Fruit fly (Drosophila melanogaster): ENCODE results near the gene CG11109.
A peak's percentile ranks its signal among the peaks of the same experiment; 100 is the strongest.

CG11109 gene

DNA sequence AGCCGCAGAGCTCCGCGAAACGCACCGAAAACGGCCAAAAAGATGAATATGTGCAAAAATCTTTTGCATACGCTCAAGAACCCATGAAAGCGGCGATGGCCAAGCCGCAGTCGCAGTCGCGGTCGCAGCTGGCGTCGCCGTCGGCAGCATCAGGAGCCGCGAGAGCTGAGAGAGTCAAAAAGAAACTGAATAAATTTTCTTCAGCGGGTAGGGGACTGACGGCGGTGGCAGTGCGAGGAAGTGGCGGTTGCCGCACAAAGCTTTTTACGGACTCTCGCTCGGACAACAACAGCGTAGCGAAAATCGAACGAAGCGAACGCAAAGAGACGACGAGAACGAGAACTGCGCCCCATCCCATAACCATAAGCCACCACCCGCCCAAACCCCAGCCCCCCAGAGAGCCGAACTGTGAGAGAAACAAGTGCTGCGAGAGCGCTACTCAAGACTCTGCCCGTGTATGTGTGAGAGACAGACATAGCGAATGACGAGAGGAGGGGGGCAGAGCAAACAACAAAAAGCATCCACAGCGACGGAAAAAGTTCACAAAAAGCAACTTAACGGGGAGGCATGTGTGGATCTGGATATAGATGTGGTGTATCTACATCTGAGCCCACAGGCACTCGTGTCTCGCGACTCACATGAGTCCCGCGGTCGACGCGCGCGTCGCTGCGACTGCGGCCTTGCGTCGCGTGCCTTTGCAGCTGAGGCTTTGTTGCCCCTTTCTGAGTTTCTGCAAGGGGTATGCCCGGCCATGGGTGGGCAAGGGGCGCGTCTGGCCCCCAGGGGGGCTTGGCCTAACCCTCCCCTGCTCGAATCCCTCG is 36.6 kb upstream of the CG11109 start, which contains the start of gene jim (continued):
- peak; percentile 27 for TF ChIP-seq CG3163 (GFP tag; optimal IDR thresholded peaks at IDR 0.05)
- no peak for TF ChIP-seq Optix (GFP tag; IDR thresholded peaks at IDR 0.05)
- no peak for TF ChIP-seq ara (GFP tag; IDR thresholded peaks at IDR 0.05)
- peak; percentile 27; the same call in 1 of the 2 replicates for TF ChIP-seq amos (GFP tag; IDR thresholded peaks at IDR 0.05; ENCODE audit: partially characterized antibody)
- no peak for TF ChIP-seq CG1024 (GFP tag; IDR thresholded peaks at IDR 0.05)
- peak; percentile 9 for TF ChIP-seq D19B (GFP tag; optimal IDR thresholded peaks at IDR 0.05)
- peak; percentile 58 for TF ChIP-seq pros (GFP tag; optimal IDR thresholded peaks at IDR 0.05)
- peak; percentile 95 for TF ChIP-seq rib (GFP tag; IDR thresholded peaks at IDR 0.05)
- peak; percentile 52; the same call in 1 of the 3 replicates for TF ChIP-seq Aef1 (GFP tag; IDR thresholded peaks at IDR 0.05)
- peak; percentile 71 for TF ChIP-seq vvl (GFP tag; IDR thresholded peaks at IDR 0.05)
- TF ChIP-seq cwo (GFP tag; optimal IDR thresholded peaks at IDR 0.05), result peak; percentile 82
- no peak for TF ChIP-seq CG33213 (GFP tag; optimal IDR thresholded peaks at IDR 0.05)
- peak; percentile 5; the same call in 1 of the 2 replicates for TF ChIP-seq CG9932 (GFP tag; IDR thresholded peaks at IDR 0.05)
- TF ChIP-seq pita (GFP tag; optimal IDR thresholded peaks at IDR 0.05), result no peak
- TF ChIP-seq CG18011 (GFP tag; optimal IDR thresholded peaks at IDR 0.05), result no peak
- TF ChIP-seq CG6765 (GFP tag; optimal IDR thresholded peaks at IDR 0.05), result peak; percentile 37
- TF ChIP-seq scrt (GFP tag; optimal IDR thresholded peaks at IDR 0.05), result peak; percentile 3
- TF ChIP-seq wor (GFP tag; IDR thresholded peaks at IDR 0.05), result no peak
- peak; percentile 83 for TF ChIP-seq abd-A (tag; optimal IDR thresholded peaks at IDR 0.05)
- TF ChIP-seq az2 (GFP tag; optimal IDR thresholded peaks at IDR 0.05), result no peak
- peak; percentile 65 for TF ChIP-seq Hand (GFP tag; optimal IDR thresholded peaks at IDR 0.05)
- no peak for TF ChIP-seq CG43689 (GFP tag; IDR thresholded peaks at IDR 0.05)
- TF ChIP-seq Deaf1 (tag; optimal IDR thresholded peaks at IDR 0.05), result peak; percentile 91
- no peak for TF ChIP-seq cad (GFP tag; optimal IDR thresholded peaks at IDR 0.05)
- peak; percentile 11 for TF ChIP-seq zfh2 (GFP tag; optimal IDR thresholded peaks at IDR 0.05)
- TF ChIP-seq Asciz (GFP tag; optimal IDR thresholded peaks at IDR 0.05), result no peak
- TF ChIP-seq CG15514 (GFP tag; optimal IDR thresholded peaks at IDR 0.05), result peak; percentile 25
- 0 out of 2 replicates have a peak, but pooled peaks have one; percentile 18 for TF ChIP-seq hbn (GFP tag; IDR thresholded peaks at IDR 0.05; ENCODE audit: partially characterized antibody)
- peak; percentile 24; the same call in 1 of the 3 replicates for TF ChIP-seq so (GFP tag; IDR thresholded peaks at IDR 0.05)
- peak; percentile 18 for TF ChIP-seq ftz-f1 (GFP tag; optimal IDR thresholded peaks at IDR 0.05)
- TF ChIP-seq CG17385 (GFP tag; optimal IDR thresholded peaks at IDR 0.05), result peak; percentile 6
- peak; percentile 25 for TF ChIP-seq BtbVII (GFP tag; optimal IDR thresholded peaks at IDR 0.05)
- peak; percentile 49 for TF ChIP-seq CG18599 (GFP tag; optimal IDR thresholded peaks at IDR 0.05)
- TF ChIP-seq CG17359 (tag; optimal IDR thresholded peaks at IDR 0.05), result no peak
- peak; percentile 36 for TF ChIP-seq nerfin-1 (tag; optimal IDR thresholded peaks at IDR 0.05)
- TF ChIP-seq CG34376 (GFP tag; optimal IDR thresholded peaks at IDR 0.05), result peak; percentile 13
- peak; percentile 93 to 97 for TF ChIP-seq Trl (optimal IDR thresholded peaks at IDR 0.05)
- no peak for TF ChIP-seq Trl (GFP tag; optimal IDR thresholded peaks at IDR 0.05)
- TF ChIP-seq MBD-R2 (GFP tag; IDR thresholded peaks at IDR 0.05), result 0 out of 2 replicates have a peak, but pooled peaks have one; percentile 6
- peak; percentile 79; the same call in 2 of the 3 replicates for TF ChIP-seq CG6175 (GFP tag; IDR thresholded peaks at IDR 0.05)
- peak; percentile 91 for TF ChIP-seq CG12155 (GFP tag; optimal IDR thresholded peaks at IDR 0.05)
- peak; percentile 79 for TF ChIP-seq nom (GFP tag; optimal IDR thresholded peaks at IDR 0.05)
- TF ChIP-seq corto (GFP tag; optimal IDR thresholded peaks at IDR 0.05), result peak; percentile 63
- peak; percentile 57 for TF ChIP-seq CG6854 (GFP tag; optimal IDR thresholded peaks at IDR 0.05)
- peak; percentile 29; the same call in 1 of the 3 replicates for TF ChIP-seq dysf (GFP tag; IDR thresholded peaks at IDR 0.05)
- no peak for TF ChIP-seq her (GFP tag; optimal IDR thresholded peaks at IDR 0.05)
- peak; percentile 79 for TF ChIP-seq CG10543 (GFP tag; optimal IDR thresholded peaks at IDR 0.05)
- peak; percentile 1 for TF ChIP-seq HHEX (GFP tag; optimal IDR thresholded peaks at IDR 0.05)

Measured in whole organism, embryonic.